Fruit fly (Drosophila melanogaster) whole organism, embryonic: ENCODE measurements around the gene bsf.

Experiments
- Atf6 ChIP-seq: fragments of 200-800 bp; sonication (Bioruptor generic); IDR thresholded peaks from 2 replicates; pipeline ENCODE4 v1.3.6; 2022; ENCODE audit warnings: missing biosample characterization, missing genetic modification characterization
- CG1024 ChIP-seq: fragments of 200-800 bp; sonication (Bioruptor generic); IDR thresholded peaks from 2 replicates; pipeline ENCODE4 v1.3.6; 2022; ENCODE audit warnings: missing biosample characterization, missing genetic modification characterization
- CG10321 ChIP-seq: fragments of 200-800 bp; sonication (Bioruptor generic); IDR thresholded peaks from 2 replicates; pipeline ENCODE4 v1.3.6; 2022; ENCODE audit warnings: missing biosample characterization, missing genetic modification characterization
- CG11723 ChIP-seq: fragments of 200-800 bp; sonication (Bioruptor generic); optimal IDR thresholded peaks from 2 replicates; lab custom pipeline; 2017; ENCODE audit warnings: missing biosample characterization, mild to moderate bottlenecking, missing genetic modification characterization
- CG12104 ChIP-seq: fragments of 200-800 bp; sonication (Bioruptor generic); optimal IDR thresholded peaks from 3 replicates; lab custom pipeline; 2016; ENCODE audit warnings: missing biosample characterization, missing genetic modification characterization
- CG12942 ChIP-seq: fragments of 200-800 bp; sonication (Bioruptor generic); optimal IDR thresholded peaks from 3 replicates; lab custom pipeline; 2016; ENCODE audit warnings: missing biosample characterization, missing genetic modification characterization
- CG13123 ChIP-seq: fragments of 200-800 bp; sonication (Bioruptor generic); optimal IDR thresholded peaks from 2 replicates; lab custom pipeline; 2016; ENCODE audit warnings: missing biosample characterization, missing genetic modification characterization
- CG13287 ChIP-seq: fragments of 200-800 bp; sonication (Bioruptor generic); IDR thresholded peaks from 2 replicates; pipeline ENCODE4 v1.3.6; 2022; ENCODE audit warnings: missing biosample characterization, missing genetic modification characterization; ENCODE audit not compliant: partially characterized antibody
- CG13296 ChIP-seq: fragments of 200-800 bp; sonication (Bioruptor generic); optimal IDR thresholded peaks from 3 replicates; lab custom pipeline; 2018; ENCODE audit warnings: missing biosample characterization, mild to moderate bottlenecking, missing genetic modification characterization
- CG14050 ChIP-seq: fragments of 200-800 bp; sonication (Bioruptor generic); IDR thresholded peaks from 3 replicates; pipeline ENCODE4 v1.3.6; 2022; ENCODE audit warnings: missing biosample characterization, missing genetic modification characterization
- CG15479 ChIP-seq: fragments of 200-800 bp; sonication (Bioruptor generic); optimal IDR thresholded peaks from 3 replicates; lab custom pipeline; 2019; ENCODE audit warnings: missing biosample characterization, mild to moderate bottlenecking, missing genetic modification characterization, moderate library complexity
- CG15514 ChIP-seq: fragments of 200-800 bp; sonication (Bioruptor generic); optimal IDR thresholded peaks from 3 replicates; lab custom pipeline; 2017; ENCODE audit warnings: missing biosample characterization, missing genetic modification characterization, mild to moderate bottlenecking, moderate library complexity, missing genetic modification reagents
- CG1603 ChIP-seq: fragments of 200-800 bp; sonication (Bioruptor generic); optimal IDR thresholded peaks from 2 replicates; lab custom pipeline; 2019; ENCODE audit warnings: missing biosample characterization, mild to moderate bottlenecking, missing genetic modification characterization, moderate library complexity
- CG16813 ChIP-seq: fragments of 200-800 bp; sonication (Bioruptor generic); IDR thresholded peaks from 3 replicates; pipeline ENCODE4 v1.3.6; 2022; ENCODE audit warnings: missing biosample characterization, missing genetic modification characterization; ENCODE audit not compliant: partially characterized antibody
- CG17829 ChIP-seq: fragments of 200-800 bp; optimal IDR thresholded peaks from 2 replicates; lab custom pipeline; 2019; ENCODE audit warnings: missing biosample characterization, mild to moderate bottlenecking, missing genetic modification characterization, moderate library complexity
- CG18619 ChIP-seq: fragments of 200-800 bp; sonication (Bioruptor generic); optimal IDR thresholded peaks from 3 replicates; lab custom pipeline; 2017; ENCODE audit warnings: missing biosample characterization, mild to moderate bottlenecking, missing genetic modification characterization
- CG2116 ChIP-seq: fragments of 200-800 bp; sonication (Bioruptor generic); optimal IDR thresholded peaks from 3 replicates; lab custom pipeline; 2018; ENCODE audit warnings: missing biosample characterization, mild to moderate bottlenecking, missing genetic modification characterization
- CG2712 ChIP-seq: fragments of 200-800 bp; optimal IDR thresholded peaks from 3 replicates; lab custom pipeline; 2019; ENCODE audit warnings: missing biosample characterization, mild to moderate bottlenecking, missing genetic modification characterization, moderate library complexity
- CG31365 ChIP-seq: fragments of 200-800 bp; sonication (Bioruptor generic); optimal IDR thresholded peaks from 2 replicates; lab custom pipeline; 2018; ENCODE audit warnings: missing biosample characterization, mild to moderate bottlenecking, missing genetic modification characterization
- CG34422 ChIP-seq: fragments of 200-800 bp; sonication (Bioruptor generic); IDR thresholded peaks from 3 replicates; pipeline ENCODE4 v1.3.6; 2022; ENCODE audit warnings: missing biosample characterization, missing genetic modification characterization
- CG3726 ChIP-seq: fragments of 200-800 bp; sonication (Bioruptor generic); IDR thresholded peaks from 3 replicates; pipeline ENCODE4, ENCODE4 v1.3.6; 2022; ENCODE audit warnings: missing biosample characterization, missing genetic modification characterization
- CG6765 ChIP-seq: fragments of 200-800 bp; sonication (Bioruptor generic); optimal IDR thresholded peaks from 3 replicates; lab custom pipeline; 2017; ENCODE audit warnings: missing biosample characterization, mild to moderate bottlenecking, missing genetic modification characterization
- CG6854 ChIP-seq: fragments of 200-800 bp; sonication (Bioruptor generic); optimal IDR thresholded peaks from 3 replicates; lab custom pipeline; 2017; ENCODE audit warnings: missing biosample characterization, mild to moderate bottlenecking, missing genetic modification characterization
- CG7745 ChIP-seq: fragments of 200-800 bp; sonication (Bioruptor generic); optimal IDR thresholded peaks from 2 replicates; lab custom pipeline; 2018; ENCODE audit warnings: missing biosample characterization, mild to moderate bottlenecking, missing genetic modification characterization, moderate library complexity
- CoRest ChIP-seq: fragments of 200-800 bp; sonication (Bioruptor generic); optimal IDR thresholded peaks from 3 replicates; lab custom pipeline; 2018; ENCODE audit warnings: missing biosample characterization, mild to moderate bottlenecking, missing genetic modification characterization, moderate library complexity
- Dll ChIP-seq: fragments of 200-800 bp; sonication (Bioruptor generic); IDR thresholded peaks from 4 replicates; pipeline ENCODE4 v1.3.6; 2022; ENCODE audit warnings: missing biosample characterization, missing genetic modification characterization; ENCODE audit not compliant: partially characterized antibody
- Dp ChIP-seq: fragments of 200-800 bp; sonication (Bioruptor generic); optimal IDR thresholded peaks from 2 replicates; lab custom pipeline; 2018; ENCODE audit warnings: missing biosample characterization, mild to moderate bottlenecking, missing genetic modification characterization, moderate library complexity
- E2f2 ChIP-seq: fragments of 200-800 bp; sonication (Bioruptor generic); IDR thresholded peaks from 2 replicates; pipeline ENCODE4 v1.3.6; 2022; ENCODE audit warnings: missing biosample characterization, missing genetic modification characterization
- Gsc ChIP-seq: fragments of 200-800 bp; sonication (Bioruptor generic); IDR thresholded peaks from 2 replicates; pipeline ENCODE4 v1.3.6; 2022; ENCODE audit warnings: missing biosample characterization, missing genetic modification characterization
- HmgD ChIP-seq: fragments of 200-800 bp; sonication (Bioruptor generic); optimal IDR thresholded peaks from 3 replicates; lab custom pipeline; 2016; ENCODE audit warnings: missing biosample characterization, missing genetic modification characterization
- Jarid2 ChIP-seq: fragments of 200-800 bp; sonication (Bioruptor generic); optimal IDR thresholded peaks from 3 replicates; lab custom pipeline; 2017; ENCODE audit warnings: mild to moderate bottlenecking, missing biosample characterization, missing genetic modification reagents, missing genetic modification characterization
- Myb ChIP-seq: fragments of 200-800 bp; sonication (Bioruptor generic); optimal IDR thresholded peaks from 2 replicates; lab custom pipeline; 2016; ENCODE audit warnings: missing biosample characterization, missing genetic modification characterization
- Oaz ChIP-seq: fragments of 200-800 bp; sonication (Bioruptor generic); IDR thresholded peaks from 2 replicates; pipeline ENCODE4 v1.3.6; 2022; ENCODE audit warnings: missing biosample characterization, missing genetic modification characterization
- Pdp1 ChIP-seq, 2 experiments: fragments of 200-800 bp; sonication (Bioruptor generic); optimal IDR thresholded peaks; 3 replicates each; lab custom pipeline; 2016; ENCODE audit warnings: missing biosample characterization in 2 of 2, missing genetic modification characterization in 2 of 2, mild to moderate bottlenecking in 1 of 2, moderate library complexity in 1 of 2
- Poxn ChIP-seq: fragments of 200-800 bp; sonication (Bioruptor generic); IDR thresholded peaks from 2 replicates; pipeline ENCODE4 v1.3.6; 2022; ENCODE audit warnings: missing biosample characterization, missing genetic modification characterization
- Sry-δ ChIP-seq: fragments of 200-800 bp; sonication (Bioruptor generic); optimal IDR thresholded peaks from 2 replicates; lab custom pipeline; 2016; ENCODE audit warnings: missing biosample characterization, missing genetic modification characterization
- Tbp ChIP-seq: fragments of >200 bp; optimal IDR thresholded peaks from 2 replicates; lab custom pipeline; 2018; ENCODE audit warnings: missing biosample characterization, missing genetic modification characterization
- ase ChIP-seq: fragments of 200-800 bp; sonication (Bioruptor generic); IDR thresholded peaks from 3 replicates; pipeline ENCODE4 v1.3.6; 2022; ENCODE audit warnings: missing biosample characterization, missing genetic modification characterization
- ato ChIP-seq: fragments of 200-800 bp; sonication (Bioruptor generic); IDR thresholded peaks from 2 replicates; pipeline ENCODE4 v1.3.6; 2022; ENCODE audit warnings: missing biosample characterization, missing genetic modification characterization; ENCODE audit not compliant: partially characterized antibody
- croc ChIP-seq: fragments of 200-800 bp; sonication (Bioruptor generic); conservative IDR thresholded peaks from 3 replicates; pipeline ENCODE4 v1.3.6; 2022; ENCODE audit warnings: missing biosample characterization, missing genetic modification characterization
- hbn ChIP-seq: fragments of 200-800 bp; sonication (Bioruptor generic); IDR thresholded peaks from 2 replicates; pipeline ENCODE4 v1.3.6; 2022; ENCODE audit warnings: missing biosample characterization, missing genetic modification characterization; ENCODE audit not compliant: partially characterized antibody
- lilli ChIP-seq: fragments of 200-800 bp; sonication (Bioruptor generic); optimal IDR thresholded peaks from 3 replicates; lab custom pipeline; 2016; ENCODE audit warnings: missing biosample characterization, missing genetic modification characterization
- lola ChIP-seq, 3 experiments: fragments of >200 bp in 2 of 3; fragments of 200-800 bp in 1 of 3; sonication (Bioruptor generic) in 1 of 3; optimal IDR thresholded peaks; 2 replicates each; lab custom pipeline; 2017 to 2019; ENCODE audit warnings: missing biosample characterization in 3 of 3, missing genetic modification characterization in 3 of 3, mild to moderate bottlenecking in 1 of 3, moderate library complexity in 1 of 3
- mld ChIP-seq: fragments of 200-800 bp; sonication (Bioruptor generic); IDR thresholded peaks from 3 replicates; pipeline ENCODE4 v1.3.6; 2022; ENCODE audit warnings: missing biosample characterization, missing genetic modification characterization; ENCODE audit not compliant: partially characterized antibody
- pan ChIP-seq, 4 experiments: fragments of >200 bp in 3 of 4; fragments of 200-800 bp in 1 of 4; sonication (Bioruptor generic) in 1 of 4; optimal IDR thresholded peaks in 3 of 4; IDR thresholded peaks in 1 of 4; 2 replicates each; pipeline versions ENCODE4 v1.3.6 to Lab custom; 2017 to 2022; ENCODE audit warnings: missing biosample characterization in 2 of 4, missing genetic modification characterization in 2 of 4, mixed read lengths in 1 of 4
- sob ChIP-seq: fragments of 200-800 bp; sonication (Bioruptor generic); IDR thresholded peaks from 2 replicates; pipeline ENCODE4 v1.3.6; 2022; ENCODE audit warnings: missing biosample characterization, missing genetic modification characterization
- trem ChIP-seq: fragments of 200-800 bp; optimal IDR thresholded peaks from 3 replicates; lab custom pipeline; 2019; ENCODE audit warnings: missing biosample characterization, mild to moderate bottlenecking, missing genetic modification characterization, moderate library complexity
- zfh2 ChIP-seq: fragments of 200-800 bp; sonication (Bioruptor generic); optimal IDR thresholded peaks from 2 replicates; lab custom pipeline; 2016; ENCODE audit warnings: missing biosample characterization, missing genetic modification characterization

Gene bsf

dm6 chr2L:18454128-18454788 lies at the start of gene bsf, which contains the start of gene Ntf-2r (continued):
- TF ChIP-seq Poxn (GFP tag; lab: Robert Waterston, UW): no peak
- TF ChIP-seq CG11723 (GFP tag; lab: Kevin White, UChicago): no peak
- no peak for TF ChIP-seq Atf6 (GFP tag; lab: Robert Waterston, UW)
- no peak for TF ChIP-seq CoRest (tag; lab: Kevin White, UChicago)
- TF ChIP-seq hbn (GFP tag; lab: Robert Waterston, UW): peak; percentile 94
- peak; percentile 33 for TF ChIP-seq trem (tag; lab: Kevin White, UChicago)
- peak; percentile 69; the same call in 2 of the 3 replicates for TF ChIP-seq mld (GFP tag; lab: Robert Waterston, UW)
- no peak for TF ChIP-seq Tbp (GFP tag; lab: Kevin White, UChicago)
- TF ChIP-seq CG12942 (GFP tag; lab: Kevin White, UChicago): no peak
- TF ChIP-seq Gsc (GFP tag; lab: Robert Waterston, UW): no peak
- no peak for TF ChIP-seq CG10321 (GFP tag; lab: Robert Waterston, UW)
- TF ChIP-seq Myb: peak; percentile 89
- 0 out of 2 replicates have a peak, but pooled peaks have one; percentile 7 for TF ChIP-seq sob (GFP tag; lab: Robert Waterston, UW)
- TF ChIP-seq CG1603 (tag; lab: Kevin White, UChicago): peak; percentile 76
- no peak for TF ChIP-seq ase (GFP tag; lab: Robert Waterston, UW)
- no peak for TF ChIP-seq croc (GFP tag; lab: Robert Waterston, UW)
- TF ChIP-seq zfh2 (GFP tag; lab: Kevin White, UChicago): no peak
- no peak for TF ChIP-seq CG1024 (GFP tag; lab: Robert Waterston, UW)
- no peak for TF ChIP-seq CG6765 (GFP tag; lab: Kevin White, UChicago)
- TF ChIP-seq ato: peak; percentile 85
- TF ChIP-seq Pdp1 (GFP tag; optimal IDR thresholded peaks at IDR 0.05; lab: Kevin White, UChicago): peak in 1 of 2 experiments; percentile 96
- no peak for TF ChIP-seq CG15479
- TF ChIP-seq CG13296 (GFP tag; lab: Kevin White, UChicago): no peak
- TF ChIP-seq lilli (GFP tag; lab: Kevin White, UChicago): no peak
- peak; percentile 15 for TF ChIP-seq HmgD (GFP tag; lab: Kevin White, UChicago)
- peak; percentile 94 for TF ChIP-seq CG13287 (GFP tag; lab: Robert Waterston, UW)
- TF ChIP-seq CG7745: no peak
- TF ChIP-seq Dp (GFP tag; lab: Kevin White, UChicago): peak; percentile 74
- TF ChIP-seq Dll: peak; percentile 90
- no peak for TF ChIP-seq CG18619 (GFP tag; lab: Kevin White, UChicago)
- TF ChIP-seq Jarid2 (GFP tag; lab: Kevin White, UChicago): no peak
- no peak for TF ChIP-seq CG3726 (GFP tag; lab: Robert Waterston, UW)
- peak; percentile 76 for TF ChIP-seq E2f2 (GFP tag; lab: Robert Waterston, UW)
- peak; percentile 78; the same call in 2 of the 3 replicates for TF ChIP-seq CG34422 (GFP tag; lab: Robert Waterston, UW)
- no peak for TF ChIP-seq CG14050 (GFP tag; lab: Robert Waterston, UW)
- no peak for TF ChIP-seq CG6854
- TF ChIP-seq Sry-δ (GFP tag; lab: Kevin White, UChicago): peak; percentile 79
- TF ChIP-seq CG31365 (tag; lab: Kevin White, UChicago): no peak
- TF ChIP-seq CG12104 (GFP tag; lab: Kevin White, UChicago): no peak
- TF ChIP-seq CG17829 (tag; lab: Kevin White, UChicago): peak; percentile 15
- TF ChIP-seq CG16813 (GFP tag; lab: Robert Waterston, UW): peak; percentile 86
- peak; percentile 23 for TF ChIP-seq CG2712 (tag; lab: Kevin White, UChicago)
- no peak for TF ChIP-seq Oaz (GFP tag; lab: Robert Waterston, UW)
- TF ChIP-seq CG2116: peak; percentile 60
- TF ChIP-seq CG15514: peak; percentile 70
- TF ChIP-seq lola (GFP tag; optimal IDR thresholded peaks at IDR 0.05; lab: Kevin White, UChicago): no peak
- TF ChIP-seq CG13123: no peak
- TF ChIP-seq pan (optimal IDR thresholded peaks at IDR 0.05; lab: Kevin White, UChicago): no peak
- no peak for TF ChIP-seq pan (GFP tag; optimal IDR thresholded peaks at IDR 0.05 in 1 of 2, IDR thresholded peaks at IDR 0.05 in 1 of 2)
